Worm (Caenorhabditis elegans): ENCODE results near the gene C46F9.6.

- TF ChIP-seq F33H1.4 (GFP tag; IDR thresholded peaks at IDR 0.05), result no peak
- no peak for TF ChIP-seq hrde-1 (tag; optimal IDR thresholded peaks at IDR 0.05; ENCODE audit: borderline replicate concordance)
- TF ChIP-seq ekl-4 (GFP tag; IDR thresholded peaks at IDR 0.05), result no peak
- no peak for TF ChIP-seq xnd-1 (tag; optimal IDR thresholded peaks at IDR 0.05)
- no peak for TF ChIP-seq him-1 (tag; optimal IDR thresholded peaks at IDR 0.05)
- no peak for TF ChIP-seq ama-1 (optimal IDR thresholded peaks at IDR 0.05)
- no peak for TF ChIP-seq ama-1 (GFP tag; optimal IDR thresholded peaks at IDR 0.05)
- TF ChIP-seq nfya-1 (tag; optimal IDR thresholded peaks at IDR 0.05; ENCODE audit: borderline replicate concordance, insufficient read depth), result no peak
- TF ChIP-seq unc-62 (GFP tag; optimal IDR thresholded peaks at IDR 0.05), result no peak
- TF ChIP-seq zim-3 (tag; optimal IDR thresholded peaks at IDR 0.05), result no peak
- no peak for TF ChIP-seq T26A5.8 (tag; optimal IDR thresholded peaks at IDR 0.05)
Measured at ce11 chrII:1878663-1879062, 19.4 kb upstream of the C46F9.6 start, which contains the start of gene math-16.
